Worm (Caenorhabditis elegans): ENCODE measurements around the gene R13D7.2.

DNA sequence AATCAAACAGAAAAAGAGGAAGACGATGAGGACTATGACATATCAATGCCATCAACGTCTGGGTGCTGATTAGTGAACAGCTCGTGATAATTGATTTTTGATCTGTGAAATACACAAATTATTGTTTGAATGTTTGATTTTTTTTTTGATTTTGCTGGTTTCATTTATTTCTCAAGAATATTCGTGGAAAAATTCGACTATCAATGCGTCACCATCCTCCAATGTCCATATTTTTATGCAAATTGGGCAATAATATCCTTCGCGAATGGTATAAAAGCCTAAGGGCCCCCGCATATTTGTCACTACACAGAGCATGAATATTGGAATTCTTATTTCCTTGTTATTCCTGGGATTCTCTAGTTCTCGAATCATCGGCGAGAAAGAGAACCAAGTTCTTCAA, 30.1 kb downstream of the R13D7.2 start, which contains the start of gene try-13:
- TF ChIP-seq dao-5 (tag; optimal IDR thresholded peaks at IDR 0.05), result no peak
- TF ChIP-seq W03F9.2 (tag; optimal IDR thresholded peaks at IDR 0.05), result no peak
- TF ChIP-seq him-1 (tag; optimal IDR thresholded peaks at IDR 0.05), result no peak

Measured in whole organism, L4/young adult.